Worm (Caenorhabditis elegans): ENCODE data around the gene ymel-1.
A peak's percentile ranks its signal among the peaks of the same experiment; 100 is the strongest.
"Not testable (repeated sequence)": the region's sequence is repeated elsewhere in the genome, so short reads cannot be mapped to it uniquely, and the experiment has no call there.

The ymel-1 gene

ce11 chrIII:10435938-10436842, 20.3 kb downstream of the ymel-1 start, which contains the start of the genes smrd-1 and enu-3.1:
Gene smrd-1, minus strand, starts transcription at chrIII:10435988.
Gene enu-3.1, plus strand, starts transcription at chrIII:10436276.
- TF ChIP-seq arid-1 (GFP tag; conservative IDR thresholded peaks at IDR 0.05) (peak; percentile 66; the same call in 1 of the 2 replicates), F49E8.2 (tag; optimal IDR thresholded peaks at IDR 0.05; ENCODE audit: borderline replicate concordance) (peak; percentile 17), ZK337.2 (GFP tag; IDR thresholded peaks at IDR 0.05) (0 out of 2 replicates have a peak, but pooled peaks have one; percentile 46), tra-1 (GFP tag; IDR thresholded peaks at IDR 0.05) (0 out of 2 replicates have a peak, but pooled peaks have one; percentile 10), ces-1 (GFP tag; optimal IDR thresholded peaks at IDR 0.05) (peak; percentile 94), lim-7 (GFP tag; IDR thresholded peaks at IDR 0.05) (peak; percentile 62; the same call in 1 of the 2 replicates), egl-43 (GFP tag; IDR thresholded peaks at IDR 0.05) (peak; percentile 20; the same call in 1 of the 2 replicates), ctbp-1 (GFP tag; IDR thresholded peaks at IDR 0.05) (peak; percentile 81), lin-13 (GFP tag; optimal IDR thresholded peaks at IDR 0.05) (peak; percentile 4), unc-62 (GFP tag; optimal IDR thresholded peaks at IDR 0.05 in 1 of 2) (peak in 1 of 2 experiments; percentile 17), hlh-30 (tag; optimal IDR thresholded peaks at IDR 0.05; ENCODE audit: insufficient read depth) (peak; percentile 39), vab-7 (GFP tag; IDR thresholded peaks at IDR 0.05) (peak; percentile 76), lin-38 (GFP tag; IDR thresholded peaks at IDR 0.05) (peak; percentile 89), ceh-20 (GFP tag; IDR thresholded peaks at IDR 0.05) (peak; percentile 58), T26A8.4 (GFP tag; IDR thresholded peaks at IDR 0.05) (peak; percentile 30; the same call in 1 of the 2 replicates), rbr-2 (tag; optimal IDR thresholded peaks at IDR 0.05) (peak; percentile 72), ceh-44 (GFP tag; IDR thresholded peaks at IDR 0.05) (peak; percentile 83), dpl-1 (GFP tag; optimal IDR thresholded peaks at IDR 0.05) (peak; percentile 62), madf-9 (GFP tag; conservative IDR thresholded peaks at IDR 0.05) (peak; percentile 70), F37D6.2 (tag; optimal IDR thresholded peaks at IDR 0.05) (peak; percentile 82), mes-2 (tag; optimal IDR thresholded peaks at IDR 0.05; ENCODE audit: poor library complexity, severe bottlenecking) (peak; percentile 94), nhr-11 (tag; optimal IDR thresholded peaks at IDR 0.05) (peak; percentile 10), hif-1 (tag; optimal IDR thresholded peaks at IDR 0.05) (peak in 1 of 2 experiments; percentile 53), lsy-2 (tag; optimal IDR thresholded peaks at IDR 0.05) (peak in 1 of 2 experiments; percentile 72), mep-1 (tag; optimal IDR thresholded peaks at IDR 0.05) (peak; percentile 65), D1046.2 (GFP tag; IDR thresholded peaks at IDR 0.05) (0 out of 2 replicates have a peak, but pooled peaks have one; percentile 66), Y48G9A.11 (GFP tag; IDR thresholded peaks at IDR 0.05) (peak; percentile 57; the same call in 1 of the 2 replicates), unc-130 (GFP tag; optimal IDR thresholded peaks at IDR 0.05) (peak; percentile 49), dmd-9 (GFP tag; IDR thresholded peaks at IDR 0.05) (0 out of 2 replicates have a peak, but pooled peaks have one; percentile 54), hmg-1.1 (GFP tag; IDR thresholded peaks at IDR 0.05) (peak; percentile 73), dmd-6 (GFP tag; IDR thresholded peaks at IDR 0.05) (peak; percentile 47), fkh-10 (GFP tag; optimal IDR thresholded peaks at IDR 0.05) (peak; percentile 8)
- TF ChIP-seq unc-62 (tag; optimal IDR thresholded peaks at IDR 0.05), result not testable (repeated sequence)

ce11 chrIII:10438780-10439179, 22.8 kb downstream of the ymel-1 start, which contains the start of gene H04D03.6:
Gene H04D03.6, minus strand, starts transcription at chrIII:10438880.
- TF ChIP-seq mes-2 (tag; optimal IDR thresholded peaks at IDR 0.05; ENCODE audit: poor library complexity, severe bottlenecking); mxl-3 (GFP tag; optimal IDR thresholded peaks at IDR 0.05); lsy-2 (tag; optimal IDR thresholded peaks at IDR 0.05): not testable (repeated sequence)

All from whole organism, L4 larva.